ENCODE assay signal across 5 fruit fly cellular contexts in the genomic region with DNA sequence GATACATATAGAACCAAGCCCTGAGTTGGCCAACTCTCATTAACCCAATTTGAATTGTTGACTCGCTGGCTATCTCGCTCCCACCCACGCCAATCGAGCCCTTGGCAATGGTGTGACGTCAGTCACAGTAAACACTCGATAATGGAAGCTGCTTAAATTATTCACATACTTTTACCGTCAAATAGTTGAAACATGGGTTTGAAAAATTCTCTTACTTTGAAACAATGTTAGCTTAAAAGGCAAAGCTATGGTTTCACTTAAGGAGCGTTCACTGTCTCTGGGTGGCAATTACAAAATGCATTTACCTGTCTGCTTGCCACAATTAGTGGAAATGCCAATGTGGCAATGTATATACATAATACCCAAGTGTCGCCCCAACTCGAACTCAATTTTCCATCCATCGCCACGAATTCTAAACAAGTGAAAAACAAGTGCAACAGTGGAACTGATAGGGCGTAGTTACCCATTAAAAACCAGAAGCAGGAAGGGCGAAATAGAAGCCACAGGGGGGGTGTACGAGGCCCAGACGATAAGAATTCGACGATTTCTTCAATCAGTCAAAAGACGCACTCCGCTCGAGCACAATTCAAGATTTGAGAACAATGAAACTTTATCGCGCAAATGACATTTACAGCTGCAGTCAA.
TF ChIP-seq lines count a peak whose summit lies in the region.

No protein-coding gene starts in this region.

- peak; percentile 22 for TF ChIP-seq CTCF in whole organism, embryonic (GFP tag; optimal IDR thresholded peaks at IDR 0.05; lab: Kevin White, UChicago)

TF ChIP-seq in whole organism, adult, 20 proteins besides CTCF, POLR2A, EP300 and RAD21 (continues in another document):
- TF ChIP-seq CG1620 (GFP tag; optimal IDR thresholded peaks at IDR 0.05; lab: Kevin White, UChicago) (peak; percentile 74), CG7045 (GFP tag; optimal IDR thresholded peaks at IDR 0.05; lab: Kevin White, UChicago) (peak; percentile 78), CG5204 (GFP tag; optimal IDR thresholded peaks at IDR 0.05; lab: Kevin White, UChicago) (peak; percentile 75), CG14711 (tag; optimal IDR thresholded peaks at IDR 0.05; lab: Kevin White, UChicago) (peak; percentile 75), toe (GFP tag; optimal IDR thresholded peaks at IDR 0.05; lab: Kevin White, UChicago) (peak; percentile 50), Clk (GFP tag; optimal IDR thresholded peaks at IDR 0.05; lab: Kevin White, UChicago) (peak; percentile 20), cic (GFP tag; optimal IDR thresholded peaks at IDR 0.05; lab: Kevin White, UChicago) (peak; percentile 62), Crg-1 (GFP tag; optimal IDR thresholded peaks at IDR 0.05; lab: Kevin White, UChicago) (peak; percentile 65), Hr96 (GFP tag; optimal IDR thresholded peaks at IDR 0.05; lab: Kevin White, UChicago) (peak; percentile 81), CG33017 (tag; optimal IDR thresholded peaks at IDR 0.05; lab: Kevin White, UChicago) (peak; percentile 74), CG11617 (GFP tag; optimal IDR thresholded peaks at IDR 0.05; lab: Kevin White, UChicago) (peak; percentile 59), ovo (GFP tag; optimal IDR thresholded peaks at IDR 0.05; lab: Kevin White, UChicago) (peak; percentile 43), cnc (optimal IDR thresholded peaks at IDR 0.05; lab: Kevin White, UChicago) (no peak), CG12768 (GFP tag; optimal IDR thresholded peaks at IDR 0.05; lab: Kevin White, UChicago) (peak; percentile 77), bab1 (GFP tag; optimal IDR thresholded peaks at IDR 0.05; lab: Kevin White, UChicago) (peak; percentile 75), tj (GFP tag; optimal IDR thresholded peaks at IDR 0.05; lab: Kevin White, UChicago) (peak; percentile 45)

TF ChIP-seq in whole organism, embryonic, 481 proteins besides CTCF, POLR2A, EP300 and RAD21 (continues in another document):
- peak; percentile 85 to 88 for TF ChIP-seq dpn (GFP tag; optimal IDR thresholded peaks at IDR 0.05; lab: Kevin White, UChicago)
- peak; percentile 85 for TF ChIP-seq PHDP (tag; optimal IDR thresholded peaks at IDR 0.05; lab: Kevin White, UChicago)
- TF ChIP-seq CG7271 (tag; optimal IDR thresholded peaks at IDR 0.05; lab: Kevin White, UChicago): peak; percentile 76
- peak; percentile 61 for TF ChIP-seq Fer2 (tag; optimal IDR thresholded peaks at IDR 0.05; lab: Kevin White, UChicago)
- TF ChIP-seq tio (GFP tag; optimal IDR thresholded peaks at IDR 0.05; lab: Kevin White, UChicago): peak; percentile 77
- no peak for TF ChIP-seq zf30C (GFP tag; optimal IDR thresholded peaks at IDR 0.05; lab: Kevin White, UChicago)
- peak; percentile 60 for TF ChIP-seq Hey (tag; optimal IDR thresholded peaks at IDR 0.05; lab: Kevin White, UChicago)
- TF ChIP-seq dysf (GFP tag; IDR thresholded peaks at IDR 0.05; lab: Robert Waterston, UW): peak; percentile 89
- TF ChIP-seq Bdp1 (GFP tag; optimal IDR thresholded peaks at IDR 0.05; lab: Kevin White, UChicago): peak; percentile 57
- TF ChIP-seq schlank (tag; optimal IDR thresholded peaks at IDR 0.05; lab: Kevin White, UChicago): peak; percentile 78
- TF ChIP-seq BEAF-32 (GFP tag; optimal IDR thresholded peaks at IDR 0.05; lab: Kevin White, UChicago): no peak
- TF ChIP-seq CG11456 (GFP tag; IDR thresholded peaks at IDR 0.05; lab: Robert Waterston, UW): peak; percentile 88
- peak; percentile 83 for TF ChIP-seq Hsf (GFP tag; optimal IDR thresholded peaks at IDR 0.05; lab: Kevin White, UChicago)
- peak; percentile 61; the same call in 1 of the 2 replicates for TF ChIP-seq MBD-R2 (GFP tag; IDR thresholded peaks at IDR 0.05; lab: Robert Waterston, UW)
- TF ChIP-seq CG6272 (GFP tag; IDR thresholded peaks at IDR 0.05; lab: Robert Waterston, UW): peak; percentile 71
- TF ChIP-seq eve (GFP tag; optimal IDR thresholded peaks at IDR 0.05; lab: Kevin White, UChicago): peak in 1 of 2 experiments; percentile 92
- TF ChIP-seq CG12104 (GFP tag; optimal IDR thresholded peaks at IDR 0.05; lab: Kevin White, UChicago): peak; percentile 70

TF ChIP-seq in whole organism, prepupa, 60 proteins besides CTCF, POLR2A, EP300 and RAD21 (continues in another document):
- peak; percentile 52 for TF ChIP-seq CG6854 (GFP tag; optimal IDR thresholded peaks at IDR 0.05; lab: Kevin White, UChicago)
- TF ChIP-seq CG34406 (GFP tag; optimal IDR thresholded peaks at IDR 0.05; lab: Kevin White, UChicago): peak; percentile 66
- TF ChIP-seq Blimp-1 (GFP tag; optimal IDR thresholded peaks at IDR 0.05; lab: Kevin White, UChicago): peak; percentile 61
- TF ChIP-seq CG9139 (GFP tag; optimal IDR thresholded peaks at IDR 0.05; lab: Kevin White, UChicago): no peak
- TF ChIP-seq OdsH (GFP tag; optimal IDR thresholded peaks at IDR 0.05; lab: Kevin White, UChicago): peak; percentile 57
- TF ChIP-seq Eip75B (GFP tag; optimal IDR thresholded peaks at IDR 0.05; lab: Kevin White, UChicago): peak; percentile 63
- TF ChIP-seq CG10669 (GFP tag; optimal IDR thresholded peaks at IDR 0.05; lab: Kevin White, UChicago): peak; percentile 49
- TF ChIP-seq Hr38 (GFP tag; optimal IDR thresholded peaks at IDR 0.05; lab: Kevin White, UChicago): no peak
- peak; percentile 80 for TF ChIP-seq Ets21C (GFP tag; optimal IDR thresholded peaks at IDR 0.05; lab: Kevin White, UChicago)
- peak; percentile 88 for TF ChIP-seq Met (GFP tag; optimal IDR thresholded peaks at IDR 0.05; lab: Kevin White, UChicago)
- TF ChIP-seq eg (GFP tag; IDR thresholded peaks at IDR 0.05; lab: Robert Waterston, UW): peak; percentile 76
- TF ChIP-seq svp (GFP tag; lab: Kevin White, UChicago): peak; percentile 93
- TF ChIP-seq CG8119 (GFP tag; IDR thresholded peaks at IDR 0.05; lab: Robert Waterston, UW): peak; percentile 62
- no peak for TF ChIP-seq spab (GFP tag; optimal IDR thresholded peaks at IDR 0.05; lab: Kevin White, UChicago)
- TF ChIP-seq Hr39 (GFP tag; optimal IDR thresholded peaks at IDR 0.05; lab: Kevin White, UChicago): peak; percentile 92
- peak; percentile 49 for TF ChIP-seq CG32006 (GFP tag; optimal IDR thresholded peaks at IDR 0.05; lab: Kevin White, UChicago)
- peak; percentile 31 for TF ChIP-seq CG3032 (tag; optimal IDR thresholded peaks at IDR 0.05; lab: Kevin White, UChicago)
- TF ChIP-seq net (GFP tag; optimal IDR thresholded peaks at IDR 0.05; lab: Kevin White, UChicago): peak; percentile 61

TF ChIP-seq in whole organism, pupa, 21 proteins besides CTCF, POLR2A, EP300 and RAD21 (continues in another document):
- peak; percentile 75 for TF ChIP-seq Snoo (tag; optimal IDR thresholded peaks at IDR 0.05; lab: Kevin White, UChicago)
- TF ChIP-seq CG15710 (tag; optimal IDR thresholded peaks at IDR 0.05; lab: Kevin White, UChicago): peak; percentile 51
- TF ChIP-seq CG13204 (GFP tag; optimal IDR thresholded peaks at IDR 0.05; lab: Kevin White, UChicago): no peak
- TF ChIP-seq EcR (GFP tag; optimal IDR thresholded peaks at IDR 0.05; lab: Kevin White, UChicago): no peak
- peak; percentile 51 for TF ChIP-seq CG14655 (GFP tag; optimal IDR thresholded peaks at IDR 0.05; lab: Kevin White, UChicago)
- peak; percentile 61; the same call in 1 of the 2 replicates for TF ChIP-seq CG32121 (GFP tag; IDR thresholded peaks at IDR 0.05; lab: Robert Waterston, UW)
- TF ChIP-seq CG4496 (GFP tag; IDR thresholded peaks at IDR 0.05; lab: Robert Waterston, UW): peak; percentile 82
- no peak for TF ChIP-seq gl (tag; optimal IDR thresholded peaks at IDR 0.05; lab: Kevin White, UChicago)
- TF ChIP-seq CG10348 (GFP tag; IDR thresholded peaks at IDR 0.05; lab: Robert Waterston, UW): no peak
- peak; percentile 24 for TF ChIP-seq CG34367 (tag; optimal IDR thresholded peaks at IDR 0.05; lab: Kevin White, UChicago)
- peak; percentile 24 for TF ChIP-seq CG9948 (tag; optimal IDR thresholded peaks at IDR 0.05; lab: Kevin White, UChicago)
- no peak for TF ChIP-seq D1 (tag; optimal IDR thresholded peaks at IDR 0.05; lab: Kevin White, UChicago)
- TF ChIP-seq CG8159 (tag; optimal IDR thresholded peaks at IDR 0.05; lab: Kevin White, UChicago): peak; percentile 38
- TF ChIP-seq rn (GFP tag; IDR thresholded peaks at IDR 0.05; lab: Robert Waterston, UW): no peak
- peak; percentile 62; the same call in 2 of the 3 replicates for TF ChIP-seq fd96Ca (GFP tag; IDR thresholded peaks at IDR 0.05; lab: Robert Waterston, UW)
- peak; percentile 12 for TF ChIP-seq Pif1B (GFP tag; optimal IDR thresholded peaks at IDR 0.05; lab: Kevin White, UChicago)
- peak; percentile 40 for TF ChIP-seq CG8301 (tag; optimal IDR thresholded peaks at IDR 0.05; lab: Kevin White, UChicago)
- TF ChIP-seq CG12605 (GFP tag; IDR thresholded peaks at IDR 0.05; lab: Robert Waterston, UW): peak; percentile 46; the same call in 1 of the 2 replicates
- TF ChIP-seq CG17806 (tag; optimal IDR thresholded peaks at IDR 0.05; lab: Kevin White, UChicago): peak; percentile 5

TF ChIP-seq in whole organism, wandering third instar larva, 38 proteins besides CTCF, POLR2A, EP300 and RAD21 (continues in another document):
- TF ChIP-seq dmrt93B (GFP tag; optimal IDR thresholded peaks at IDR 0.05; lab: Kevin White, UChicago) (peak; percentile 76), sage (GFP tag; optimal IDR thresholded peaks at IDR 0.05; lab: Kevin White, UChicago) (peak; percentile 24), N (GFP tag; optimal IDR thresholded peaks at IDR 0.05; lab: Kevin White, UChicago) (no peak), Hr83 (GFP tag; optimal IDR thresholded peaks at IDR 0.05; lab: Kevin White, UChicago; ENCODE audit: poor library complexity, severe bottlenecking) (no peak), foxo (GFP tag; optimal IDR thresholded peaks at IDR 0.05; lab: Kevin White, UChicago) (peak in 1 of 2 experiments; percentile 85), psq (GFP tag; optimal IDR thresholded peaks at IDR 0.05; lab: Kevin White, UChicago) (peak; percentile 70), Vsx2 (GFP tag; optimal IDR thresholded peaks at IDR 0.05; lab: Kevin White, UChicago; ENCODE audit: partially characterized antibody) (no peak), sv (GFP tag; optimal IDR thresholded peaks at IDR 0.05; lab: Kevin White, UChicago) (peak; percentile 36), HLH106 (tag; optimal IDR thresholded peaks at IDR 0.05; lab: Kevin White, UChicago) (peak; percentile 88), dl (GFP tag; optimal IDR thresholded peaks at IDR 0.05; lab: Kevin White, UChicago; ENCODE audit: insufficient read depth in 1 of 2, partially characterized antibody in 2 of 2) (no peak), CrebA (GFP tag; optimal IDR thresholded peaks at IDR 0.05; lab: Kevin White, UChicago; ENCODE audit: borderline replicate concordance) (no peak), br (GFP tag; optimal IDR thresholded peaks at IDR 0.05; lab: Kevin White, UChicago) (peak; percentile 87), CG32264 (GFP tag; optimal IDR thresholded peaks at IDR 0.05; lab: Kevin White, UChicago) (peak; percentile 63), GATAd (GFP tag; optimal IDR thresholded peaks at IDR 0.05; lab: Kevin White, UChicago) (no peak), Myc (optimal IDR thresholded peaks at IDR 0.05; lab: Kevin White, UChicago) (no peak), OdsH (GFP tag; optimal IDR thresholded peaks at IDR 0.05; lab: Kevin White, UChicago) (peak; percentile 68), Dfd (GFP tag; optimal IDR thresholded peaks at IDR 0.05; lab: Kevin White, UChicago) (no peak), CG9705 (GFP tag; optimal IDR thresholded peaks at IDR 0.05; lab: Kevin White, UChicago) (peak; percentile 78), ey (GFP tag; optimal IDR thresholded peaks at IDR 0.05; lab: Kevin White, UChicago) (peak; percentile 88), Hr78 (GFP tag; optimal IDR thresholded peaks at IDR 0.05; lab: Kevin White, UChicago) (no peak)
